Worm (Caenorhabditis elegans): ENCODE data around the gene Y22D7AL.10.

- TF ChIP-seq mdl-1 (tag; optimal IDR thresholded peaks at IDR 0.05) (no peak), nhr-28 (tag; optimal IDR thresholded peaks at IDR 0.05) (no peak), lin-14 (GFP tag; optimal IDR thresholded peaks at IDR 0.05) (no peak), isw-1 (GFP tag; IDR thresholded peaks at IDR 0.05) (no peak), fkh-10 (GFP tag; optimal IDR thresholded peaks at IDR 0.05) (no peak), fos-1 (tag; optimal IDR thresholded peaks at IDR 0.05) (no peak), efl-3 (GFP tag; optimal IDR thresholded peaks at IDR 0.05) (no peak), lin-39 (tag; optimal IDR thresholded peaks at IDR 0.05) (no peak)
These were observed 34.5 kb downstream of the Y22D7AL.10 start for ce11 chrIII:1584216-1584715.
